Fruit fly (Drosophila melanogaster) Kc167 (cell line): ENCODE measurements around the gene Mkp.

Experiments
- Myc ChIP-seq: fragments of >200 bp; optimal IDR thresholded peaks from 2 replicates; lab custom pipeline; 2017; ENCODE audit warnings: missing external identifiers
- Sin3A ChIP-seq: fragments of >200 bp; optimal IDR thresholded peaks from 2 replicates; lab custom pipeline; 2018; ENCODE audit warnings: missing external identifiers
- h ChIP-seq: fragments of >200 bp; optimal IDR thresholded peaks from 3 replicates; lab custom pipeline; 2018; ENCODE audit warnings: missing external identifiers
- insv ChIP-seq: fragments of >200 bp; optimal IDR thresholded peaks from 3 replicates; lab custom pipeline; 2018; ENCODE audit warnings: missing external identifiers
- psq ChIP-seq: fragments of >200 bp; optimal IDR thresholded peaks from 2 replicates; lab custom pipeline; 2017; ENCODE audit warnings: missing external identifiers
- ttk ChIP-seq: sonication (Bioruptor generic); optimal IDR thresholded peaks from 2 replicates; lab custom pipeline; 2017; ENCODE audit warnings: missing external identifiers

DNA sequence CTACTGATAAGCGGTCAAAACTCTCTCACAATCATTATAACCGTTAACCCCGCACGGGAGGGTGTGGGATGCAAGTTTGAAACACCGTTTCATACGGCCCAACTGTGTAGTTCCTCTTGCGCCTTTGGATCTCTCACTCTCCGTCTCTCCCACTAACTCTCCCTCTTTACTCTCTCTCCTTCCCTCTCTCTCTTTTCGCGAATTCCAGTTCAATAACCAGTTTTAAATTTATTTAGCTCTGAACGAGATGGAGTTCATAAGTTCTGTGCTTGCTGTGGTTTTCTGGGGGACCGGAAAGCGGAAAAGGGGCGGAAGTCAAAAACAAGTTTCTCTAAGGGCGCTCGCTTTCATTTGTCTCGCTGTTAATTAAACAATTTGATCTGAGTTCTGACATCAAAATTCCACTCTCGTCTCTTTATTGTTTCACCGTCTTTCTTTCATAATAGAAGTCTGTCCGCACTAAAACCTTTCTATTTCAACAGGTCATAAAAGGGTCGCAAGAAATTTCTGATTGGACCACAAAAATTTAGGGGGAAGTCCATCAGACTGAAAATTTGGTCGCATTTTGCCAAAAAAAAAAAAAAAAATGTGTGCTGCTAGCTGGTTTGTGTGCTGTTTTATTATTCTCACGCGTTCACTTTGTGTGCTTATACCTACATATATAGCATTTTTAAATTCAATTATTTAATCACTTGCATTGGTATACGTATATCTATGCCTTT, 43.3 kb downstream of the Mkp start:
- TF ChIP-seq psq (lab: Kevin White, UChicago) (no peak), Sin3A (lab: Kevin White, UChicago) (no peak), h (lab: Kevin White, UChicago) (no peak), Myc (lab: Kevin White, UChicago) (no peak), ttk (lab: Kevin White, UChicago) (no peak), insv (lab: Kevin White, UChicago) (no peak)
